Fruit fly (Drosophila melanogaster) whole organism, embryonic: ENCODE results near the gene beta4GalT7.

Source experiments
- Atf3 ChIP-seq: fragments of 200-800 bp; sonication (Bioruptor generic); optimal IDR thresholded peaks from 3 replicates; lab custom pipeline; 2016; ENCODE audit warnings: missing biosample characterization, missing genetic modification characterization
- BEAF-32 ChIP-seq: fragments of 200-800 bp; sonication (Bioruptor generic); optimal IDR thresholded peaks from 3 replicates; lab custom pipeline; 2017; ENCODE audit warnings: missing biosample characterization, missing genetic modification characterization, mild to moderate bottlenecking, moderate library complexity, missing genetic modification reagents
- CG10654 ChIP-seq: fragments of 200-800 bp; sonication (Bioruptor generic); optimal IDR thresholded peaks from 2 replicates; lab custom pipeline; 2016; ENCODE audit warnings: missing biosample characterization, missing genetic modification characterization
- CG12744 ChIP-seq: fragments of 200-800 bp; sonication (Bioruptor generic); optimal IDR thresholded peaks from 2 replicates; lab custom pipeline; 2016; ENCODE audit warnings: missing biosample characterization, missing genetic modification characterization
- CG13287 ChIP-seq: fragments of 200-800 bp; sonication (Bioruptor generic); IDR thresholded peaks from 2 replicates; pipeline ENCODE4 v1.3.6; 2022; ENCODE audit warnings: missing biosample characterization, missing genetic modification characterization; ENCODE audit not compliant: partially characterized antibody
- CG14710 ChIP-seq: fragments of 200-800 bp; sonication (Bioruptor generic); optimal IDR thresholded peaks from 3 replicates; lab custom pipeline; 2019; ENCODE audit warnings: missing biosample characterization, mild to moderate bottlenecking, missing genetic modification characterization, moderate library complexity
- CG1602 ChIP-seq: fragments of 200-800 bp; sonication (Bioruptor generic); optimal IDR thresholded peaks from 3 replicates; lab custom pipeline; 2016; ENCODE audit warnings: missing biosample characterization, missing genetic modification characterization
- CG16813 ChIP-seq: fragments of 200-800 bp; sonication (Bioruptor generic); IDR thresholded peaks from 3 replicates; pipeline ENCODE4 v1.3.6; 2022; ENCODE audit warnings: missing biosample characterization, missing genetic modification characterization; ENCODE audit not compliant: partially characterized antibody
- CG17361 ChIP-seq: fragments of 200-800 bp; sonication (Bioruptor generic); IDR thresholded peaks from 3 replicates; pipeline ENCODE4 v1.3.6; 2022; ENCODE audit warnings: missing biosample characterization, missing genetic modification characterization
- CG17612 ChIP-seq: fragments of 200-800 bp; sonication (Bioruptor generic); IDR thresholded peaks from 2 replicates; pipeline ENCODE4 v1.3.6; 2022; ENCODE audit warnings: missing biosample characterization, missing genetic modification characterization
- CG17802 ChIP-seq: fragments of 200-800 bp; sonication (Bioruptor generic); optimal IDR thresholded peaks from 2 replicates; lab custom pipeline; 2018; ENCODE audit warnings: missing biosample characterization, mild to moderate bottlenecking, missing genetic modification characterization, moderate library complexity
- CG2116 ChIP-seq: fragments of 200-800 bp; sonication (Bioruptor generic); optimal IDR thresholded peaks from 3 replicates; lab custom pipeline; 2018; ENCODE audit warnings: missing biosample characterization, mild to moderate bottlenecking, missing genetic modification characterization
- CG31365 ChIP-seq: fragments of 200-800 bp; sonication (Bioruptor generic); optimal IDR thresholded peaks from 2 replicates; lab custom pipeline; 2018; ENCODE audit warnings: missing biosample characterization, mild to moderate bottlenecking, missing genetic modification characterization
- CG34224 ChIP-seq: fragments of 200-800 bp; sonication (Bioruptor generic); IDR thresholded peaks from 3 replicates; pipeline ENCODE4 v1.3.6; 2022; ENCODE audit warnings: missing biosample characterization, missing genetic modification characterization; ENCODE audit not compliant: partially characterized antibody
- CG34422 ChIP-seq: fragments of 200-800 bp; sonication (Bioruptor generic); IDR thresholded peaks from 3 replicates; pipeline ENCODE4 v1.3.6; 2022; ENCODE audit warnings: missing biosample characterization, missing genetic modification characterization
- CG4617 ChIP-seq: fragments of 200-800 bp; sonication (Bioruptor generic); optimal IDR thresholded peaks from 3 replicates; lab custom pipeline; 2016; ENCODE audit warnings: missing biosample characterization, missing genetic modification characterization, borderline replicate concordance
- CG6654 ChIP-seq: fragments of 200-800 bp; sonication (Bioruptor generic); optimal IDR thresholded peaks from 2 replicates; lab custom pipeline; 2017; ENCODE audit warnings: missing biosample characterization, mild to moderate bottlenecking, missing genetic modification characterization
- CG8290 ChIP-seq, 3 experiments: fragments of 200-800 bp; sonication (Bioruptor generic); optimal IDR thresholded peaks; 2 replicates each; lab custom pipeline; 2016 to 2019; ENCODE audit warnings: missing biosample characterization in 3 of 3, missing genetic modification characterization in 3 of 3, mild to moderate bottlenecking in 2 of 3, moderate library complexity in 1 of 3
- CG9727 ChIP-seq: fragments of 200-800 bp; sonication (Bioruptor generic); optimal IDR thresholded peaks from 3 replicates; lab custom pipeline; 2017; ENCODE audit warnings: missing biosample characterization, mild to moderate bottlenecking, missing genetic modification characterization
- Dip3 ChIP-seq: fragments of 200-800 bp; sonication (Bioruptor generic); optimal IDR thresholded peaks from 3 replicates; lab custom pipeline; 2016; ENCODE audit warnings: missing biosample characterization, missing genetic modification characterization
- Drgx ChIP-seq: fragments of 200-800 bp; sonication (Bioruptor generic); IDR thresholded peaks from 2 replicates; pipeline ENCODE4 v1.3.6; 2022; ENCODE audit warnings: missing biosample characterization, missing genetic modification characterization
- Hand ChIP-seq: fragments of 200-800 bp; sonication (Bioruptor generic); optimal IDR thresholded peaks from 2 replicates; lab custom pipeline; 2017; ENCODE audit warnings: mild to moderate bottlenecking, missing biosample characterization, missing genetic modification reagents, missing genetic modification characterization
- Oaz ChIP-seq: fragments of 200-800 bp; sonication (Bioruptor generic); IDR thresholded peaks from 2 replicates; pipeline ENCODE4 v1.3.6; 2022; ENCODE audit warnings: missing biosample characterization, missing genetic modification characterization
- Pdp1 ChIP-seq, 2 experiments: fragments of 200-800 bp; sonication (Bioruptor generic); optimal IDR thresholded peaks; 3 replicates each; lab custom pipeline; 2016; ENCODE audit warnings: missing biosample characterization in 2 of 2, missing genetic modification characterization in 2 of 2, mild to moderate bottlenecking in 1 of 2, moderate library complexity in 1 of 2
- Ptx1 ChIP-seq: fragments of 200-800 bp; sonication (Bioruptor generic); IDR thresholded peaks from 2 replicates; pipeline ENCODE4 v1.3.6; 2022; ENCODE audit warnings: missing biosample characterization, missing genetic modification characterization
- Rfx ChIP-seq: fragments of 200-800 bp; sonication (Bioruptor generic); IDR thresholded peaks from 2 replicates; pipeline ENCODE4 v1.3.6; 2022; ENCODE audit warnings: missing biosample characterization, missing genetic modification characterization
- Side ChIP-seq: fragments of 200-800 bp; sonication (Bioruptor generic); optimal IDR thresholded peaks from 2 replicates; lab custom pipeline; 2016; ENCODE audit warnings: missing biosample characterization, missing genetic modification characterization
- Six4 ChIP-seq: fragments of 200-800 bp; sonication (Bioruptor generic); optimal IDR thresholded peaks from 2 replicates; lab custom pipeline; 2016; ENCODE audit warnings: missing biosample characterization, missing genetic modification characterization
- Vsx1 ChIP-seq: fragments of 200-800 bp; sonication (Bioruptor generic); optimal IDR thresholded peaks from 2 replicates; lab custom pipeline; 2017; ENCODE audit warnings: missing biosample characterization, mild to moderate bottlenecking, missing genetic modification characterization, missing genetic modification reagents
- chm ChIP-seq: fragments of 200-800 bp; sonication (Bioruptor generic); IDR thresholded peaks from 2 replicates; pipeline ENCODE4 v1.3.6; 2022; ENCODE audit warnings: missing biosample characterization, missing genetic modification characterization
- chn ChIP-seq: fragments of 200-800 bp; sonication (Bioruptor generic); optimal IDR thresholded peaks from 2 replicates; lab custom pipeline; 2016; ENCODE audit warnings: missing biosample characterization, missing genetic modification characterization
- eve ChIP-seq, 2 experiments: fragments of >200 bp; optimal IDR thresholded peaks; 2 replicates each; lab custom pipeline; 2017; ENCODE audit warnings: missing biosample characterization in 2 of 2, missing genetic modification characterization in 2 of 2
- grn ChIP-seq: fragments of 200-800 bp; sonication (Bioruptor generic); optimal IDR thresholded peaks from 3 replicates; lab custom pipeline; 2017; ENCODE audit warnings: missing biosample characterization, missing genetic modification characterization
- ken ChIP-seq: fragments of 200-800 bp; sonication (Bioruptor generic); IDR thresholded peaks from 3 replicates; pipeline ENCODE4 v1.3.6; 2022; ENCODE audit warnings: missing biosample characterization, missing genetic modification characterization
- mirr ChIP-seq: fragments of 200-800 bp; sonication (Bioruptor generic); optimal IDR thresholded peaks from 3 replicates; lab custom pipeline; 2018; ENCODE audit warnings: missing biosample characterization, mild to moderate bottlenecking, missing genetic modification characterization
- mld ChIP-seq: fragments of 200-800 bp; sonication (Bioruptor generic); IDR thresholded peaks from 3 replicates; pipeline ENCODE4 v1.3.6; 2022; ENCODE audit warnings: missing biosample characterization, missing genetic modification characterization; ENCODE audit not compliant: partially characterized antibody
- onecut ChIP-seq: fragments of 200-800 bp; sonication (Bioruptor generic); IDR thresholded peaks from 2 replicates; pipeline ENCODE4 v1.3.6; 2022; ENCODE audit warnings: missing biosample characterization, missing genetic modification characterization
- pb ChIP-seq: fragments of 200-800 bp; sonication (Bioruptor generic); optimal IDR thresholded peaks from 3 replicates; lab custom pipeline; 2016; ENCODE audit warnings: missing biosample characterization, missing genetic modification characterization
- row ChIP-seq: fragments of 200-800 bp; sonication (Bioruptor generic); IDR thresholded peaks from 3 replicates; pipeline ENCODE4 v1.3.6; 2022; ENCODE audit warnings: missing biosample characterization, missing genetic modification characterization
- scrt ChIP-seq: fragments of 200-800 bp; sonication (Bioruptor generic); optimal IDR thresholded peaks from 2 replicates; lab custom pipeline; 2018; ENCODE audit warnings: missing biosample characterization, mild to moderate bottlenecking, missing genetic modification characterization, moderate library complexity
- sisA ChIP-seq: fragments of 200-800 bp; sonication (Bioruptor generic); IDR thresholded peaks from 2 replicates; pipeline ENCODE4 v1.3.6; 2022; ENCODE audit warnings: missing biosample characterization, missing genetic modification characterization
- stwl ChIP-seq: fragments of 200-800 bp; sonication (Bioruptor generic); optimal IDR thresholded peaks from 3 replicates; lab custom pipeline; 2018; ENCODE audit warnings: missing biosample characterization, mild to moderate bottlenecking, missing genetic modification characterization, moderate library complexity
- trem ChIP-seq: fragments of 200-800 bp; optimal IDR thresholded peaks from 3 replicates; lab custom pipeline; 2019; ENCODE audit warnings: missing biosample characterization, mild to moderate bottlenecking, missing genetic modification characterization, moderate library complexity
- tup ChIP-seq: fragments of 200-800 bp; sonication (Bioruptor generic); optimal IDR thresholded peaks from 2 replicates; lab custom pipeline; 2016; ENCODE audit warnings: missing biosample characterization, mild to moderate bottlenecking, missing genetic modification characterization, moderate library complexity
- zf30C ChIP-seq: fragments of 200-800 bp; sonication (Bioruptor generic); optimal IDR thresholded peaks from 3 replicates; lab custom pipeline; 2018; ENCODE audit warnings: missing biosample characterization, mild to moderate bottlenecking, missing genetic modification characterization

The beta4GalT7 gene

dm6 chr3R:25056488-25057157, 33.6 kb downstream of the beta4GalT7 start (continued):
- TF ChIP-seq CG31365 (tag; lab: Kevin White, UChicago): no peak
- TF ChIP-seq CG34224: no peak
- no peak for TF ChIP-seq CG1602 (GFP tag; lab: Kevin White, UChicago)
- TF ChIP-seq zf30C (GFP tag; lab: Kevin White, UChicago): no peak
- TF ChIP-seq Dip3 (GFP tag; lab: Kevin White, UChicago): no peak
- no peak for TF ChIP-seq CG12744
- no peak for TF ChIP-seq CG9727
- TF ChIP-seq tup (GFP tag; lab: Kevin White, UChicago): no peak
- TF ChIP-seq CG17612 (GFP tag; lab: Robert Waterston, UW): no peak
- TF ChIP-seq CG2116 (GFP tag; lab: Kevin White, UChicago): no peak
- no peak for TF ChIP-seq CG8290 (GFP tag; optimal IDR thresholded peaks at IDR 0.05; lab: Kevin White, UChicago)
- TF ChIP-seq CG8290 (tag; optimal IDR thresholded peaks at IDR 0.05; lab: Kevin White, UChicago): no peak
- TF ChIP-seq chm: no peak
- peak in 1 of 2 experiments; percentile 69 for TF ChIP-seq eve (GFP tag; optimal IDR thresholded peaks at IDR 0.05; lab: Kevin White, UChicago)
- peak; percentile 44; the same call in 1 of the 2 replicates for TF ChIP-seq Rfx
- TF ChIP-seq chn (GFP tag; lab: Kevin White, UChicago): no peak
- peak; percentile 28 for TF ChIP-seq scrt (GFP tag; lab: Kevin White, UChicago)
- TF ChIP-seq CG4617 (GFP tag; lab: Kevin White, UChicago): no peak
- no peak for TF ChIP-seq Drgx (GFP tag; lab: Robert Waterston, UW)
- no peak for TF ChIP-seq sisA (GFP tag; lab: Robert Waterston, UW)
- no peak for TF ChIP-seq CG6654 (GFP tag; lab: Kevin White, UChicago)
- no peak for TF ChIP-seq CG17802 (tag; lab: Kevin White, UChicago)
- no peak for TF ChIP-seq Six4 (GFP tag; lab: Kevin White, UChicago)
- no peak for TF ChIP-seq ken
- no peak for TF ChIP-seq CG16813 (GFP tag; lab: Robert Waterston, UW)
- TF ChIP-seq pb (GFP tag; lab: Kevin White, UChicago): no peak
- TF ChIP-seq grn (GFP tag; lab: Kevin White, UChicago): peak; percentile 65
- no peak for TF ChIP-seq Oaz (GFP tag; lab: Robert Waterston, UW)
- no peak for TF ChIP-seq onecut
- no peak for TF ChIP-seq Side (GFP tag; lab: Kevin White, UChicago)

dm6 chr3R:25060462-25060861, 37.4 kb downstream of the beta4GalT7 start:
- TF ChIP-seq Pdp1 (GFP tag; optimal IDR thresholded peaks at IDR 0.05; lab: Kevin White, UChicago) (peak in 1 of 2 experiments; percentile 54), Vsx1 (GFP tag; lab: Kevin White, UChicago) (peak; percentile 71), mirr (GFP tag; lab: Kevin White, UChicago) (no peak)

dm6 chr3R:25064907-25065841, 42.1 kb downstream of the beta4GalT7 start, which contains the start of the genes veli and PQBP1:
veli (minus strand) TSS chr3R:25065591.
PQBP1 (plus strand) TSS chr3R:25065791.
- TF ChIP-seq CG34422 (GFP tag; lab: Robert Waterston, UW): peak; percentile 6; the same call in 1 of the 3 replicates
- TF ChIP-seq CG17361: no peak
- TF ChIP-seq row: peak; percentile 73
- peak; percentile 50 for TF ChIP-seq CG2116 (GFP tag; lab: Kevin White, UChicago)
- no peak for TF ChIP-seq Atf3 (GFP tag; lab: Kevin White, UChicago)
- TF ChIP-seq stwl (tag; lab: Kevin White, UChicago): peak; percentile 36
- TF ChIP-seq CG17612 (GFP tag; lab: Robert Waterston, UW): no peak
- TF ChIP-seq CG10654 (GFP tag; lab: Kevin White, UChicago): no peak
- TF ChIP-seq CG14710 (tag; lab: Kevin White, UChicago): peak; percentile 50
- no peak for TF ChIP-seq Ptx1 (GFP tag; lab: Robert Waterston, UW)
- TF ChIP-seq trem (tag; lab: Kevin White, UChicago): peak; percentile 85
- peak; percentile 50 for TF ChIP-seq CG4617 (GFP tag; lab: Kevin White, UChicago)
- TF ChIP-seq mld (GFP tag; lab: Robert Waterston, UW): peak; percentile 12; the same call in 1 of the 3 replicates
- TF ChIP-seq Hand (GFP tag; lab: Kevin White, UChicago): no peak
- TF ChIP-seq BEAF-32 (GFP tag; lab: Kevin White, UChicago): peak; percentile 4
- TF ChIP-seq CG13287 (GFP tag; lab: Robert Waterston, UW): peak; percentile 30; the same call in 1 of the 2 replicates
